Fruit fly (Drosophila melanogaster): Measurements from ENCODE around the gene CG10375.

CG10375 gene

dm6 chr3R:23788406-23789021 lies 21.0 kb downstream of the CG10375 start:
- TF ChIP-seq Sry-δ (GFP tag; optimal IDR thresholded peaks at IDR 0.05) = no peak
- no peak for TF ChIP-seq PHDP (tag; optimal IDR thresholded peaks at IDR 0.05)
- no peak for TF ChIP-seq CG6654 (GFP tag; optimal IDR thresholded peaks at IDR 0.05)
- TF ChIP-seq gsb-n (tag; optimal IDR thresholded peaks at IDR 0.05) = no peak
- TF ChIP-seq kay (GFP tag; optimal IDR thresholded peaks at IDR 0.05) = no peak
- TF ChIP-seq dati (GFP tag; IDR thresholded peaks at IDR 0.05) = 0 out of 2 replicates have a peak, but pooled peaks have one; percentile 25
- TF ChIP-seq NFAT (GFP tag; IDR thresholded peaks at IDR 0.05) = no peak
- peak; percentile 15; the same call in 1 of the 2 replicates for TF ChIP-seq CG10366 (GFP tag; IDR thresholded peaks at IDR 0.05)
- no peak for TF ChIP-seq sqz (GFP tag; optimal IDR thresholded peaks at IDR 0.05)
- TF ChIP-seq grau (tag; optimal IDR thresholded peaks at IDR 0.05) = peak; percentile 27
- peak; percentile 43; the same call in 1 of the 2 replicates for TF ChIP-seq CG9932 (GFP tag; IDR thresholded peaks at IDR 0.05)
- peak; percentile 5 for TF ChIP-seq CG7556 (GFP tag; optimal IDR thresholded peaks at IDR 0.05)
- TF ChIP-seq GATAe (GFP tag; conservative IDR thresholded peaks at IDR 0.05) = no peak
- no peak for TF ChIP-seq aop (GFP tag; IDR thresholded peaks at IDR 0.05)
- peak; percentile 32; the same call in 1 of the 2 replicates for TF ChIP-seq Ptx1 (GFP tag; IDR thresholded peaks at IDR 0.05)
- TF ChIP-seq CG3163 (GFP tag; optimal IDR thresholded peaks at IDR 0.05) = no peak
- TF ChIP-seq CG3726 (GFP tag; IDR thresholded peaks at IDR 0.05) = 0 out of 3 replicates have a peak, but pooled peaks have one; percentile 4
- TF ChIP-seq B-H2 (GFP tag; optimal IDR thresholded peaks at IDR 0.05) = no peak
- TF ChIP-seq row (GFP tag; IDR thresholded peaks at IDR 0.05) = peak; percentile 34; the same call in 1 of the 3 replicates
- no peak for TF ChIP-seq prd (optimal IDR thresholded peaks at IDR 0.05)
- TF ChIP-seq prd (GFP tag; IDR thresholded peaks at IDR 0.05) = no peak; the same call in 2 of the 3 replicates
- no peak for TF ChIP-seq Atf-2 (GFP tag; optimal IDR thresholded peaks at IDR 0.05)
- TF ChIP-seq Gug (GFP tag; IDR thresholded peaks at IDR 0.05) = 0 out of 4 replicates have a peak, but pooled peaks have one; percentile 6
- TF ChIP-seq cad (GFP tag; optimal IDR thresholded peaks at IDR 0.05) = no peak
- peak; percentile 1 for TF ChIP-seq CG7839 (tag; optimal IDR thresholded peaks at IDR 0.05)
- TF ChIP-seq ab (GFP tag; optimal IDR thresholded peaks at IDR 0.05) = no peak
- peak; percentile 20 for TF ChIP-seq CG17359 (tag; optimal IDR thresholded peaks at IDR 0.05)
- TF ChIP-seq vvl (GFP tag; IDR thresholded peaks at IDR 0.05) = peak; percentile 43; the same call in 1 of the 2 replicates
- peak; percentile 38 for TF ChIP-seq Meics (GFP tag; optimal IDR thresholded peaks at IDR 0.05)
- no peak for TF ChIP-seq crp (GFP tag; optimal IDR thresholded peaks at IDR 0.05)
- TF ChIP-seq wdn (GFP tag; IDR thresholded peaks at IDR 0.05) = peak; percentile 34; the same call in 1 of the 2 replicates
- TF ChIP-seq CG11085 (GFP tag; IDR thresholded peaks at IDR 0.05) = no peak
- TF ChIP-seq CoRest (tag; optimal IDR thresholded peaks at IDR 0.05) = peak; percentile 16
- TF ChIP-seq Awh (GFP tag; IDR thresholded peaks at IDR 0.05) = no peak
- TF ChIP-seq Eip74EF (GFP tag; optimal IDR thresholded peaks at IDR 0.05) = no peak
- no peak for TF ChIP-seq z (GFP tag; IDR thresholded peaks at IDR 0.05)
- no peak for TF ChIP-seq zfh2 (GFP tag; optimal IDR thresholded peaks at IDR 0.05)
- no peak for TF ChIP-seq chn (GFP tag; optimal IDR thresholded peaks at IDR 0.05)
- TF ChIP-seq tio (GFP tag; optimal IDR thresholded peaks at IDR 0.05) = peak; percentile 8
- TF ChIP-seq lab (GFP tag; optimal IDR thresholded peaks at IDR 0.05) = peak; percentile 10
- TF ChIP-seq nmo (GFP tag; optimal IDR thresholded peaks at IDR 0.05) = no peak
- TF ChIP-seq CG3065 (GFP tag; optimal IDR thresholded peaks at IDR 0.05) = no peak
- no peak for TF ChIP-seq HLH54F (GFP tag; optimal IDR thresholded peaks at IDR 0.05)
- no peak for TF ChIP-seq pan (optimal IDR thresholded peaks at IDR 0.05)
- TF ChIP-seq pan (GFP tag; optimal IDR thresholded peaks at IDR 0.05 in 1 of 2, IDR thresholded peaks at IDR 0.05 in 1 of 2) = peak in 1 of 2 experiments; percentile 19
- TF ChIP-seq CG10431 (GFP tag; optimal IDR thresholded peaks at IDR 0.05) = no peak
- no peak for TF ChIP-seq CG34224 (GFP tag; IDR thresholded peaks at IDR 0.05; ENCODE audit: partially characterized antibody)
- peak; percentile 29 for TF ChIP-seq ftz-f1 (GFP tag; optimal IDR thresholded peaks at IDR 0.05)
- no peak for TF ChIP-seq tx (GFP tag; optimal IDR thresholded peaks at IDR 0.05)
- peak; percentile 16 for TF ChIP-seq Hmr (GFP tag; optimal IDR thresholded peaks at IDR 0.05)
- TF ChIP-seq CG16779 (GFP tag; IDR thresholded peaks at IDR 0.05) = no peak

Data from whole organism, embryonic.